Fruit fly (Drosophila melanogaster) whole organism, wandering third instar larva: ENCODE data around the gene Nup133.

Source experiments
- Abd-B ChIP-seq: fragments of >200 bp; optimal IDR thresholded peaks from 2 replicates; lab custom pipeline; 2017; ENCODE audit warnings: missing biosample characterization, missing genetic modification characterization
- Dfd ChIP-seq: fragments of >200 bp; optimal IDR thresholded peaks from 2 replicates; lab custom pipeline; 2017; ENCODE audit warnings: missing biosample characterization, missing genetic modification characterization
- Mio ChIP-seq: sonication (Bioruptor generic); optimal IDR thresholded peaks from 2 replicates; lab custom pipeline; 2016; ENCODE audit warnings: missing biosample characterization, missing genetic modification characterization
- Myc ChIP-seq: fragments of >200 bp; optimal IDR thresholded peaks from 2 replicates; lab custom pipeline; 2017
- OdsH ChIP-seq: fragments of 200-800 bp; sonication (Bioruptor generic); optimal IDR thresholded peaks from 2 replicates; lab custom pipeline; 2016; ENCODE audit warnings: missing biosample characterization, mild to moderate bottlenecking, missing genetic modification characterization
- br ChIP-seq: fragments of 200-800 bp; sonication (Bioruptor generic); optimal IDR thresholded peaks from 2 replicates; lab custom pipeline; 2016; ENCODE audit warnings: missing biosample characterization, missing genetic modification characterization
- h ChIP-seq: fragments of 200-800 bp; sonication (Bioruptor generic); optimal IDR thresholded peaks from 3 replicates; lab custom pipeline; 2016; ENCODE audit warnings: missing biosample characterization, mild to moderate bottlenecking, missing genetic modification characterization
- psq ChIP-seq: fragments of 200-800 bp; sonication (Bioruptor generic); optimal IDR thresholded peaks from 3 replicates; lab custom pipeline; 2017; ENCODE audit warnings: missing biosample characterization, mild to moderate bottlenecking, missing genetic modification characterization, moderate library complexity
- rgr ChIP-seq: fragments of 200-800 bp; sonication (Bioruptor generic); optimal IDR thresholded peaks from 3 replicates; lab custom pipeline; 2016; ENCODE audit warnings: missing biosample characterization, mild to moderate bottlenecking, missing genetic modification characterization
- sv ChIP-seq: fragments of 200-800 bp; sonication (Bioruptor generic); optimal IDR thresholded peaks from 3 replicates; lab custom pipeline; 2016; ENCODE audit warnings: missing biosample characterization, missing genetic modification characterization
- usp ChIP-seq: fragments of >200 bp; optimal IDR thresholded peaks from 2 replicates; lab custom pipeline; 2017; ENCODE audit warnings: missing biosample characterization, missing genetic modification characterization

DNA sequence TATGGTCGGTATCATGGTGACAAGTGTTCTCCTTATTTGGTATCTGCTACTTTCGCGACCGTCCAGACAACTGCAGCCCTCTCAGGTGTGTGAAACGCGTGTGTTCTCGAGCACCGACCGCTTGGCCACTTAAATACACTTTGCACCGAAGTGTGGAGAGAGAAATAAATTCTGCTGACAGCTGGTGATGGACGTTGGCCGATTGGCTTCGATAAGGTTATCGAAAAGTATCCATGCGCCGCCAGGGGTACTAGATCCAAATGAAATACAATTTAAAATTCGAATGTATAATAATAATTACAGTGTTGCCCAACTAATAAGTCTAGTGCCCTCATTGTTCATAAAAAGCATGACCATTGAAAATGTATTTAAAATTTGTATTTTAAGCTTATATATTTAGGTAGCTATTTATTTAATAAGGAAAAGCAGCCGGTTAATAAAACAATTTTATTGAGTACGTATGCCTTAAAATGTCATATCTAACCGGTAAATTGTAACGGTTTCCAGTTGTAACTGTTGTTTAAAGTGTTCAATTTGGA lies 4.0 kb upstream of the Nup133 start, which contains the start of the genes Gclm and CG17625:
- TF ChIP-seq br (GFP tag; lab: Kevin White, UChicago) (peak; percentile 60), rgr (GFP tag; lab: Kevin White, UChicago) (peak; percentile 61), Abd-B (GFP tag; lab: Kevin White, UChicago) (no peak), psq (peak; percentile 46), h (GFP tag; lab: Kevin White, UChicago) (peak; percentile 67), usp (no peak), OdsH (GFP tag; lab: Kevin White, UChicago) (peak; percentile 58), Mio (no peak), Myc (lab: Kevin White, UChicago) (no peak), Dfd (GFP tag; lab: Kevin White, UChicago) (no peak), sv (GFP tag; lab: Kevin White, UChicago) (peak; percentile 47)
